Fruit fly (Drosophila melanogaster): ENCODE data around the gene CG42371.

The CG42371 gene

DNA sequence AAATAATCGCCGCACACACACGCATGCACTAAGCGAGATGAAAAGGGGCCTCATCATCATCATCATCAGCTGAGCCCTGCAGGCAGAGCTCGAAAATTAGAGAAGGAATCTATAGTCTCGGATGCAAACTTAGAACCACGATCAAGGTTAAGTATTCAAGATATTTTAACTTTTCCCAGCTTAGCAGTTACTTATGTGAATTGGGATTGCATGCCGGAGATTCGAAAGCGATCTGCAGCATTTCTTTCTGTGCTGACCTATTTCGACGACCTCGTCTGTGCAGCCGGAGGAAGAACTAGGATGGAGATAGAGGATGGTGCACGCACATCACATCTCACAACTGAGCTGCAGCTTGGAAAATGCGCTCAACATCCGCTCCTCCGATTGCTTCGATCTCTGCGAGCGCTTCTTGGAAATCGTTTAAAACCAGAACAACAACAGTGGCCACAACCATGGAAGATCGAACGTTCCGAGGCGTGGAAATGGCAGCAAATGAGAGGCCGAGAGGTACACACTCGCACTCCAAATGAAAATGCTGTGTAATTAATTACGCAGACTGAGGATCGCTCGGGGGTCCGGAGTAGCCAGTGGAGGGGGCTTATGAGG lies 34.2 kb downstream of the CG42371 start (continued):
- no peak for TF ChIP-seq CG3838 (GFP tag; optimal IDR thresholded peaks at IDR 0.05)
- TF ChIP-seq Nf-YB (GFP tag; optimal IDR thresholded peaks at IDR 0.05), result peak; percentile 45
- peak; percentile 25 for TF ChIP-seq cato (GFP tag; optimal IDR thresholded peaks at IDR 0.05; ENCODE audit: borderline replicate concordance)
- peak; percentile 67; the same call in 2 of the 3 replicates for TF ChIP-seq CG2199 (GFP tag; IDR thresholded peaks at IDR 0.05)
- TF ChIP-seq CG11093 (GFP tag; IDR thresholded peaks at IDR 0.05), result peak; percentile 50; the same call in 2 of the 3 replicates
- no peak for TF ChIP-seq CG11560 (tag; IDR thresholded peaks at IDR 0.05)
- peak; percentile 58; the same call in 1 of the 2 replicates for TF ChIP-seq H2.0 (GFP tag; IDR thresholded peaks at IDR 0.05)
- TF ChIP-seq Doc3 (GFP tag; IDR thresholded peaks at IDR 0.05; ENCODE audit: partially characterized antibody), result no peak
- TF ChIP-seq E2f2 (GFP tag; IDR thresholded peaks at IDR 0.05), result 0 out of 2 replicates have a peak, but pooled peaks have one; percentile 27
- peak; percentile 83 for TF ChIP-seq ci (GFP tag; IDR thresholded peaks at IDR 0.05)
- peak; percentile 88 for TF ChIP-seq CG17328 (GFP tag; IDR thresholded peaks at IDR 0.05)
- TF ChIP-seq hth (optimal IDR thresholded peaks at IDR 0.05), result no peak
- no peak for TF ChIP-seq Tbp (GFP tag; optimal IDR thresholded peaks at IDR 0.05)
- peak; percentile 70 for TF ChIP-seq CG8089 (GFP tag; optimal IDR thresholded peaks at IDR 0.05)
- TF ChIP-seq CG4360 (GFP tag; IDR thresholded peaks at IDR 0.05), result peak; percentile 49
- TF ChIP-seq CG17568 (GFP tag; optimal IDR thresholded peaks at IDR 0.05), result peak; percentile 40
- no peak for TF ChIP-seq nerfin-2 (GFP tag; IDR thresholded peaks at IDR 0.05; ENCODE audit: partially characterized antibody)
- TF ChIP-seq chinmo (GFP tag; IDR thresholded peaks at IDR 0.05; ENCODE audit: partially characterized antibody), result no peak
- peak; percentile 86 for TF ChIP-seq chn (GFP tag; optimal IDR thresholded peaks at IDR 0.05)
- TF ChIP-seq CG11696 (GFP tag; IDR thresholded peaks at IDR 0.05), result peak; percentile 99
- TF ChIP-seq Ssrp (tag; optimal IDR thresholded peaks at IDR 0.05), result peak; percentile 61
- TF ChIP-seq MTF-1 (GFP tag; optimal IDR thresholded peaks at IDR 0.05; ENCODE audit: borderline replicate concordance), result peak; percentile 50
- TF ChIP-seq HmgD (GFP tag; optimal IDR thresholded peaks at IDR 0.05), result peak; percentile 27
- TF ChIP-seq CG4730 (GFP tag; IDR thresholded peaks at IDR 0.05), result peak; percentile 44; the same call in 1 of the 2 replicates
- peak; percentile 78 for TF ChIP-seq gsb-n (tag; optimal IDR thresholded peaks at IDR 0.05)
- peak; percentile 75 for TF ChIP-seq jumu (GFP tag; optimal IDR thresholded peaks at IDR 0.05)
- peak; percentile 79 for TF ChIP-seq CG6689 (GFP tag; IDR thresholded peaks at IDR 0.05)
- TF ChIP-seq salm (tag; optimal IDR thresholded peaks at IDR 0.05), result no peak
- peak; percentile 92 for TF ChIP-seq CG16815 (GFP tag; optimal IDR thresholded peaks at IDR 0.05)
- TF ChIP-seq en (GFP tag; optimal IDR thresholded peaks at IDR 0.05), result peak; percentile 9
- TF ChIP-seq gem (tag; optimal IDR thresholded peaks at IDR 0.05), result peak; percentile 77
- TF ChIP-seq NC2β (GFP tag; optimal IDR thresholded peaks at IDR 0.05), result peak; percentile 76
- TF ChIP-seq Bgb (GFP tag; IDR thresholded peaks at IDR 0.05; ENCODE audit: partially characterized antibody), result no peak
- TF ChIP-seq so (GFP tag; IDR thresholded peaks at IDR 0.05), result 0 out of 3 replicates have a peak, but pooled peaks have one; percentile 38
- TF ChIP-seq ato (GFP tag; IDR thresholded peaks at IDR 0.05; ENCODE audit: partially characterized antibody), result no peak
- TF ChIP-seq CG9727 (GFP tag; optimal IDR thresholded peaks at IDR 0.05), result peak; percentile 92
- peak; percentile 53 for TF ChIP-seq Xbp1 (GFP tag; optimal IDR thresholded peaks at IDR 0.05)
- peak; percentile 58 for TF ChIP-seq CG1024 (GFP tag; IDR thresholded peaks at IDR 0.05)
- peak; percentile 88 for TF ChIP-seq CG18262 (tag; optimal IDR thresholded peaks at IDR 0.05)
- TF ChIP-seq Hmx (GFP tag; optimal IDR thresholded peaks at IDR 0.05), result no peak
- TF ChIP-seq lola (GFP tag; optimal IDR thresholded peaks at IDR 0.05), result peak in 1 of 3 experiments; percentile 92
- no peak for TF ChIP-seq Aef1 (GFP tag; IDR thresholded peaks at IDR 0.05)
- peak; percentile 34 for TF ChIP-seq pb (GFP tag; optimal IDR thresholded peaks at IDR 0.05)
- TF ChIP-seq sens-2 (GFP tag; IDR thresholded peaks at IDR 0.05), result peak; percentile 68; the same call in 1 of the 2 replicates
- no peak for TF ChIP-seq cad (GFP tag; optimal IDR thresholded peaks at IDR 0.05)
- TF ChIP-seq CG4282 (GFP tag; optimal IDR thresholded peaks at IDR 0.05), result no peak
- peak; percentile 18 for TF ChIP-seq CG3407 (GFP tag; optimal IDR thresholded peaks at IDR 0.05)
- peak; percentile 31 for TF ChIP-seq NK7.1 (GFP tag; optimal IDR thresholded peaks at IDR 0.05)
- TF ChIP-seq CG34422 (GFP tag; IDR thresholded peaks at IDR 0.05), result no peak; the same call in 2 of the 3 replicates
- TF ChIP-seq croc (GFP tag; conservative IDR thresholded peaks at IDR 0.05), result peak; percentile 71

All from whole organism, embryonic.